Fruit fly (Drosophila melanogaster) whole organism, embryonic: ENCODE results near the gene hob.

Experiments
- Atf6 ChIP-seq: fragments of 200-800 bp; sonication (Bioruptor generic); IDR thresholded peaks from 2 replicates; pipeline ENCODE4 v1.3.6; 2022; ENCODE audit warnings: missing biosample characterization, missing genetic modification characterization
- Bteb2 ChIP-seq: fragments of 200-800 bp; sonication (Bioruptor generic); optimal IDR thresholded peaks from 2 replicates; lab custom pipeline; 2016; ENCODE audit warnings: missing biosample characterization, missing genetic modification characterization
- CG10209 ChIP-seq: fragments of 200-800 bp; sonication (Bioruptor generic); optimal IDR thresholded peaks from 3 replicates; lab custom pipeline; 2017; ENCODE audit warnings: missing biosample characterization, mild to moderate bottlenecking, missing genetic modification characterization, missing genetic modification reagents
- CG10267 ChIP-seq: fragments of 200-800 bp; sonication (Bioruptor generic); optimal IDR thresholded peaks from 2 replicates; lab custom pipeline; 2018; ENCODE audit warnings: missing biosample characterization, mild to moderate bottlenecking, missing genetic modification characterization, moderate library complexity
- CG11456 ChIP-seq: fragments of 200-800 bp; sonication (Bioruptor generic); IDR thresholded peaks from 3 replicates; pipeline ENCODE4 v1.3.6; 2022; ENCODE audit warnings: missing biosample characterization, missing genetic modification characterization
- CG14667 ChIP-seq: fragments of 200-800 bp; sonication (Bioruptor generic); IDR thresholded peaks from 2 replicates; pipeline ENCODE4 v1.3.6; 2022; ENCODE audit warnings: missing biosample characterization, missing genetic modification characterization
- CG14710 ChIP-seq: fragments of 200-800 bp; sonication (Bioruptor generic); optimal IDR thresholded peaks from 3 replicates; lab custom pipeline; 2019; ENCODE audit warnings: missing biosample characterization, mild to moderate bottlenecking, missing genetic modification characterization, moderate library complexity
- CG15514 ChIP-seq: fragments of 200-800 bp; sonication (Bioruptor generic); optimal IDR thresholded peaks from 3 replicates; lab custom pipeline; 2017; ENCODE audit warnings: missing biosample characterization, missing genetic modification characterization, mild to moderate bottlenecking, moderate library complexity, missing genetic modification reagents
- CG2678 ChIP-seq: fragments of 200-800 bp; sonication (Bioruptor generic); optimal IDR thresholded peaks from 3 replicates; lab custom pipeline; 2019; ENCODE audit warnings: missing biosample characterization, mild to moderate bottlenecking, missing genetic modification characterization, moderate library complexity
- CG2712 ChIP-seq: fragments of 200-800 bp; optimal IDR thresholded peaks from 3 replicates; lab custom pipeline; 2019; ENCODE audit warnings: missing biosample characterization, mild to moderate bottlenecking, missing genetic modification characterization, moderate library complexity
- CG3065 ChIP-seq: fragments of 200-800 bp; sonication (Bioruptor generic); optimal IDR thresholded peaks from 2 replicates; lab custom pipeline; 2016; ENCODE audit warnings: missing biosample characterization, missing genetic modification characterization
- CG31388 ChIP-seq: fragments of 200-800 bp; sonication (Bioruptor generic); optimal IDR thresholded peaks from 2 replicates; lab custom pipeline; 2016; ENCODE audit warnings: missing biosample characterization, missing genetic modification characterization
- CG32772 ChIP-seq: fragments of 200-800 bp; sonication (Bioruptor generic); IDR thresholded peaks from 2 replicates; pipeline ENCODE4 v1.3.6; 2022; ENCODE audit warnings: missing biosample characterization, missing genetic modification characterization
- CG33557 ChIP-seq: fragments of 200-800 bp; sonication (Bioruptor generic); optimal IDR thresholded peaks from 2 replicates; lab custom pipeline; 2019; ENCODE audit warnings: missing biosample characterization, mild to moderate bottlenecking, missing genetic modification characterization, moderate library complexity
- CG4282 ChIP-seq: fragments of 200-800 bp; sonication (Bioruptor generic); optimal IDR thresholded peaks from 2 replicates; lab custom pipeline; 2016; ENCODE audit warnings: missing biosample characterization, missing genetic modification characterization
- CG4328 ChIP-seq: fragments of 200-800 bp; sonication (Bioruptor generic); optimal IDR thresholded peaks from 3 replicates; lab custom pipeline; 2017; ENCODE audit warnings: missing biosample characterization, missing genetic modification reagents, missing genetic modification characterization
- CG6175 ChIP-seq: fragments of 200-800 bp; sonication (Bioruptor generic); IDR thresholded peaks from 3 replicates; pipeline ENCODE4 v1.3.6; 2022; ENCODE audit warnings: missing biosample characterization, missing genetic modification characterization
- CG6683 ChIP-seq: fragments of 200-800 bp; sonication (Bioruptor generic); optimal IDR thresholded peaks from 2 replicates; lab custom pipeline; 2017; ENCODE audit warnings: missing biosample characterization, mild to moderate bottlenecking, missing genetic modification characterization, missing genetic modification reagents
- CG6689 ChIP-seq: fragments of 200-800 bp; sonication (Bioruptor generic); IDR thresholded peaks from 2 replicates; pipeline ENCODE4 v1.3.6; 2022; ENCODE audit warnings: missing biosample characterization, missing genetic modification characterization
- CG8089 ChIP-seq: fragments of 200-800 bp; sonication (Bioruptor generic); optimal IDR thresholded peaks from 3 replicates; lab custom pipeline; 2016; ENCODE audit warnings: missing biosample characterization, missing genetic modification characterization
- CG8944 ChIP-seq: fragments of 200-800 bp; sonication (Bioruptor generic); optimal IDR thresholded peaks from 3 replicates; lab custom pipeline; 2016; ENCODE audit warnings: missing biosample characterization, missing genetic modification characterization
- CG9727 ChIP-seq: fragments of 200-800 bp; sonication (Bioruptor generic); optimal IDR thresholded peaks from 3 replicates; lab custom pipeline; 2017; ENCODE audit warnings: missing biosample characterization, mild to moderate bottlenecking, missing genetic modification characterization
- CHES-1-like ChIP-seq: fragments of 200-800 bp; sonication (Bioruptor generic); optimal IDR thresholded peaks from 2 replicates; lab custom pipeline; 2016; ENCODE audit warnings: missing biosample characterization, missing genetic modification characterization
- Dfd ChIP-seq, 2 experiments: fragments of >200 bp; optimal IDR thresholded peaks; 2 replicates each; lab custom pipeline; 2017; ENCODE audit warnings: missing biosample characterization in 2 of 2, missing genetic modification characterization in 2 of 2
- E2f2 ChIP-seq: fragments of 200-800 bp; sonication (Bioruptor generic); IDR thresholded peaks from 2 replicates; pipeline ENCODE4 v1.3.6; 2022; ENCODE audit warnings: missing biosample characterization, missing genetic modification characterization
- Hr3 ChIP-seq: fragments of 200-800 bp; sonication (Bioruptor generic); optimal IDR thresholded peaks from 3 replicates; lab custom pipeline; 2016; ENCODE audit warnings: missing biosample characterization, missing genetic modification characterization
- Myb ChIP-seq: fragments of 200-800 bp; sonication (Bioruptor generic); optimal IDR thresholded peaks from 2 replicates; lab custom pipeline; 2016; ENCODE audit warnings: missing biosample characterization, missing genetic modification characterization
- NC2β ChIP-seq: fragments of 200-800 bp; sonication (Bioruptor generic); optimal IDR thresholded peaks from 2 replicates; lab custom pipeline; 2016; ENCODE audit warnings: missing biosample characterization, missing genetic modification characterization
- Nf-YC ChIP-seq: fragments of 200-800 bp; optimal IDR thresholded peaks from 3 replicates; lab custom pipeline; 2019; ENCODE audit warnings: missing biosample characterization, mild to moderate bottlenecking, missing genetic modification characterization, moderate library complexity
- Oaz ChIP-seq: fragments of 200-800 bp; sonication (Bioruptor generic); IDR thresholded peaks from 2 replicates; pipeline ENCODE4 v1.3.6; 2022; ENCODE audit warnings: missing biosample characterization, missing genetic modification characterization
- Oli ChIP-seq: fragments of 200-800 bp; sonication (Bioruptor generic); optimal IDR thresholded peaks from 2 replicates; lab custom pipeline; 2018; ENCODE audit warnings: missing biosample characterization, mild to moderate bottlenecking, missing genetic modification characterization, moderate library complexity
- ap ChIP-seq: fragments of 200-800 bp; sonication (Bioruptor generic); IDR thresholded peaks from 2 replicates; pipeline ENCODE4 v1.3.6; 2022; ENCODE audit warnings: missing biosample characterization, missing genetic modification characterization
- bab2 ChIP-seq: fragments of 200-800 bp; sonication (Bioruptor generic); optimal IDR thresholded peaks from 2 replicates; lab custom pipeline; 2016; ENCODE audit warnings: missing biosample characterization, missing genetic modification characterization
- da ChIP-seq: fragments of 200-800 bp; sonication (Bioruptor generic); optimal IDR thresholded peaks from 2 replicates; lab custom pipeline; 2016; ENCODE audit warnings: missing biosample characterization, missing genetic modification characterization
- dimm ChIP-seq: fragments of 200-800 bp; sonication (Bioruptor generic); IDR thresholded peaks from 2 replicates; pipeline ENCODE4 v1.3.6; 2022; ENCODE audit warnings: missing biosample characterization, missing genetic modification characterization
- fd102C ChIP-seq: fragments of 200-800 bp; sonication (Bioruptor generic); optimal IDR thresholded peaks from 2 replicates; lab custom pipeline; 2018; ENCODE audit warnings: missing biosample characterization, mild to moderate bottlenecking, missing genetic modification characterization, moderate library complexity
- gce ChIP-seq: fragments of 200-800 bp; sonication (Bioruptor generic); IDR thresholded peaks from 3 replicates; pipeline ENCODE4 v1.3.6; 2022; ENCODE audit warnings: missing biosample characterization, missing genetic modification characterization
- hbn ChIP-seq: fragments of 200-800 bp; sonication (Bioruptor generic); IDR thresholded peaks from 2 replicates; pipeline ENCODE4 v1.3.6; 2022; ENCODE audit warnings: missing biosample characterization, missing genetic modification characterization; ENCODE audit not compliant: partially characterized antibody
- insv ChIP-seq, 2 experiments: fragments of 200-800 bp; sonication (Bioruptor generic); optimal IDR thresholded peaks; 3 replicates each; lab custom pipeline; 2016 to 2018; ENCODE audit warnings: missing biosample characterization in 2 of 2, missing genetic modification characterization in 2 of 2
- klu ChIP-seq: fragments of 200-800 bp; sonication (Bioruptor generic); IDR thresholded peaks from 2 replicates; pipeline ENCODE4 v1.3.6; 2022; ENCODE audit warnings: missing biosample characterization, missing genetic modification characterization
- luna ChIP-seq: fragments of 200-800 bp; sonication (Bioruptor generic); optimal IDR thresholded peaks from 2 replicates; lab custom pipeline; 2016; ENCODE audit warnings: missing biosample characterization, missing genetic modification characterization
- maf-S ChIP-seq: fragments of 200-800 bp; sonication (Bioruptor generic); optimal IDR thresholded peaks from 2 replicates; lab custom pipeline; 2016; ENCODE audit warnings: missing biosample characterization, missing genetic modification characterization
- nom ChIP-seq: fragments of 200-800 bp; sonication (Bioruptor generic); optimal IDR thresholded peaks from 2 replicates; lab custom pipeline; 2017; ENCODE audit warnings: missing biosample characterization, missing genetic modification characterization, mild to moderate bottlenecking, moderate library complexity, missing genetic modification reagents
- run ChIP-seq: fragments of 200-800 bp; sonication (Bioruptor generic); optimal IDR thresholded peaks from 3 replicates; lab custom pipeline; 2018; ENCODE audit warnings: missing biosample characterization, mild to moderate bottlenecking, missing genetic modification characterization
- seq ChIP-seq: fragments of 200-800 bp; sonication (Bioruptor generic); IDR thresholded peaks from 2 replicates; pipeline ENCODE4 v1.3.6; 2022; ENCODE audit warnings: missing biosample characterization, missing genetic modification characterization
- so ChIP-seq: fragments of 200-800 bp; sonication (Bioruptor generic); IDR thresholded peaks from 3 replicates; pipeline ENCODE4 v1.3.6; 2022; ENCODE audit warnings: missing biosample characterization, missing genetic modification characterization
- sr ChIP-seq: fragments of 200-800 bp; sonication (Bioruptor generic); IDR thresholded peaks from 3 replicates; pipeline ENCODE4 v1.3.6; 2022; ENCODE audit warnings: missing biosample characterization, missing genetic modification characterization
- ssp ChIP-seq: fragments of 200-800 bp; sonication (Bioruptor generic); IDR thresholded peaks from 2 replicates; pipeline ENCODE4 v1.3.6; 2022; ENCODE audit warnings: missing biosample characterization, missing genetic modification characterization
- stwl ChIP-seq: fragments of 200-800 bp; sonication (Bioruptor generic); optimal IDR thresholded peaks from 3 replicates; lab custom pipeline; 2018; ENCODE audit warnings: missing biosample characterization, mild to moderate bottlenecking, missing genetic modification characterization, moderate library complexity
- sug ChIP-seq: fragments of 200-800 bp; optimal IDR thresholded peaks from 2 replicates; lab custom pipeline; 2019; ENCODE audit warnings: missing biosample characterization, mild to moderate bottlenecking, missing genetic modification characterization, moderate library complexity
- tgo ChIP-seq: fragments of 200-800 bp; sonication (Bioruptor generic); IDR thresholded peaks from 3 replicates; pipeline ENCODE4 v1.3.6; 2022; ENCODE audit warnings: missing biosample characterization, missing genetic modification characterization
- tio ChIP-seq: fragments of 200-800 bp; sonication (Bioruptor generic); optimal IDR thresholded peaks from 2 replicates; lab custom pipeline; 2017; ENCODE audit warnings: missing biosample characterization, missing genetic modification characterization, inconsistent platforms
- wor ChIP-seq: fragments of 200-800 bp; sonication (Bioruptor generic); IDR thresholded peaks from 2 replicates; pipeline ENCODE4 v1.3.6; 2022; ENCODE audit warnings: missing biosample characterization, missing genetic modification characterization

The hob gene

DNA sequence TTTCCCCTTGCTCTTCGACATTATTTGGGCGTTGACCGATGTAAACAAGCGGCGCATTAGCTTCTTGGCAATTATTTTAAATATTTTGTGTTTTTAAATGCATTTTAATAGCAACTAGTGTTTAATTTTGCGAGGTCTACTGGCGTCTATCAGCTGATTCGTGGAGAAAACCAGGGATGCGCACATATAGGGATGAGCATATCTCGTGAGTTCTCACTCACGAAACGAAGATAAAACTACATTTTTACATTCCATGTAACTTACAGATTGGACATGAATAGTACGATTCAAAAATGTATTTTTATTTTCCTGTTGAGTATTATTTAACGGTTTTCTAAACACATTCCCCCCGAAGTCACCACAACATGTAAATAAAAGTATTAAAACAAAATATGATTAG, 21.3 kb downstream of the hob start, which contains the start of gene CG14966 (continued):
- TF ChIP-seq CG4328 (GFP tag; lab: Kevin White, UChicago) (no peak), ap (GFP tag; lab: Robert Waterston, UW) (no peak), CG8944 (GFP tag; lab: Kevin White, UChicago) (no peak), CG6175 (GFP tag; lab: Robert Waterston, UW) (no peak), hbn (GFP tag; lab: Robert Waterston, UW) (peak; percentile 85), Oaz (no peak), insv (GFP tag; optimal IDR thresholded peaks at IDR 0.05; lab: Kevin White, UChicago) (no peak), CG31388 (GFP tag; lab: Kevin White, UChicago) (no peak), CG14710 (peak; percentile 57), stwl (tag; lab: Kevin White, UChicago) (peak; percentile 43), da (GFP tag; lab: Kevin White, UChicago) (no peak), E2f2 (GFP tag; lab: Robert Waterston, UW) (peak; percentile 52; the same call in 1 of the 2 replicates), run (tag; lab: Kevin White, UChicago) (no peak), so (no peak), CG4282 (no peak), dimm (GFP tag; lab: Robert Waterston, UW) (no peak), tio (no peak), CG2678 (tag; lab: Kevin White, UChicago) (peak; percentile 4), NC2β (GFP tag; lab: Kevin White, UChicago) (peak; percentile 11), CHES-1-like (GFP tag; lab: Kevin White, UChicago) (peak; percentile 70), CG3065 (no peak), CG10209 (no peak), luna (GFP tag; lab: Kevin White, UChicago) (peak; percentile 43), Atf6 (no peak), nom (GFP tag; lab: Kevin White, UChicago) (peak; percentile 33), sr (GFP tag; lab: Robert Waterston, UW) (no peak), CG15514 (GFP tag; lab: Kevin White, UChicago) (peak; percentile 83), CG6683 (GFP tag; lab: Kevin White, UChicago) (no peak), CG33557 (no peak), Nf-YC (tag; lab: Kevin White, UChicago) (peak; percentile 64), tgo (GFP tag; lab: Robert Waterston, UW) (no peak), CG2712 (tag; lab: Kevin White, UChicago) (peak; percentile 44), Bteb2 (GFP tag; lab: Kevin White, UChicago) (peak; percentile 23), fd102C (no peak), CG10267 (tag; lab: Kevin White, UChicago) (peak; percentile 68), CG32772 (GFP tag; lab: Robert Waterston, UW) (no peak), CG14667 (GFP tag; lab: Robert Waterston, UW) (no peak), Oli (tag; lab: Kevin White, UChicago) (no peak), sug (tag; lab: Kevin White, UChicago) (peak; percentile 50), ssp (GFP tag; lab: Robert Waterston, UW) (no peak), Dfd (GFP tag; optimal IDR thresholded peaks at IDR 0.05; lab: Kevin White, UChicago) (no peak), maf-S (GFP tag; lab: Kevin White, UChicago) (no peak), CG11456 (GFP tag; lab: Robert Waterston, UW) (no peak), bab2 (GFP tag; lab: Kevin White, UChicago) (peak; percentile 10), Hr3 (GFP tag; lab: Kevin White, UChicago) (no peak), wor (GFP tag; lab: Robert Waterston, UW) (no peak), Myb (GFP tag; lab: Kevin White, UChicago) (peak; percentile 95), seq (GFP tag; lab: Robert Waterston, UW) (no peak), CG9727 (no peak), klu (GFP tag; lab: Robert Waterston, UW) (no peak), CG6689 (GFP tag; lab: Robert Waterston, UW) (no peak), CG8089 (GFP tag; lab: Kevin White, UChicago) (no peak), gce (GFP tag; lab: Robert Waterston, UW) (no peak)
